Worm (Caenorhabditis elegans): ENCODE data around the gene ssp-32.

The ssp-32 gene

ce11 chrIV:9867915-9868314, 27.3 kb upstream of the ssp-32 start (continued):
- no peak for TF ChIP-seq Y105C5A.15 (GFP tag; IDR thresholded peaks at IDR 0.05)
- TF ChIP-seq zfp-3 (GFP tag; conservative IDR thresholded peaks at IDR 0.05) = no peak
- TF ChIP-seq dmd-6 (GFP tag; IDR thresholded peaks at IDR 0.05) = peak; percentile 79
- no peak for TF ChIP-seq zfp-2 (tag; optimal IDR thresholded peaks at IDR 0.05)
- TF ChIP-seq dmd-9 (GFP tag; IDR thresholded peaks at IDR 0.05) = no peak
- TF ChIP-seq snpc-4 (tag; optimal IDR thresholded peaks at IDR 0.05) = no peak

ce11 chrIV:9869344-9869743, 25.8 kb upstream of the ssp-32 start:
- TF ChIP-seq snpc-4 (tag; optimal IDR thresholded peaks at IDR 0.05) (no peak), mdl-1 (tag; optimal IDR thresholded peaks at IDR 0.05) (no peak), zip-2 (tag; optimal IDR thresholded peaks at IDR 0.05) (no peak), hlh-30 (tag; optimal IDR thresholded peaks at IDR 0.05; ENCODE audit: insufficient read depth) (no peak), zip-11 (GFP tag; IDR thresholded peaks at IDR 0.05) (no peak), vab-7 (GFP tag; IDR thresholded peaks at IDR 0.05) (no peak), lin-29 (GFP tag; IDR thresholded peaks at IDR 0.05) (no peak), mxl-2 (GFP tag; conservative IDR thresholded peaks at IDR 0.05) (no peak)

ce11 chrIV:9872210-9872609, 23.0 kb upstream of the ssp-32 start:
- TF ChIP-seq nhr-76 (tag; optimal IDR thresholded peaks at IDR 0.05) = no peak
- no peak for TF ChIP-seq ztf-7 (tag; optimal IDR thresholded peaks at IDR 0.05)
- no peak for TF ChIP-seq hlh-30 (tag; optimal IDR thresholded peaks at IDR 0.05; ENCODE audit: insufficient read depth)
- TF ChIP-seq ceh-44 (GFP tag; IDR thresholded peaks at IDR 0.05) = no peak
- no peak for TF ChIP-seq zfp-2 (tag; optimal IDR thresholded peaks at IDR 0.05)
- no peak for TF ChIP-seq sdz-12 (GFP tag; optimal IDR thresholded peaks at IDR 0.05)
- TF ChIP-seq tag-97 (GFP tag; IDR thresholded peaks at IDR 0.05) = no peak
- TF ChIP-seq daf-19 (GFP tag; conservative IDR thresholded peaks at IDR 0.05) = no peak
- TF ChIP-seq nhr-77 (tag; optimal IDR thresholded peaks at IDR 0.05) = no peak
- no peak for TF ChIP-seq lsy-2 (tag; optimal IDR thresholded peaks at IDR 0.05)
- no peak for TF ChIP-seq R02D3.7 (tag; optimal IDR thresholded peaks at IDR 0.05)
- no peak for TF ChIP-seq nhr-42 (GFP tag; IDR thresholded peaks at IDR 0.05)
- TF ChIP-seq arid-1 (GFP tag; conservative IDR thresholded peaks at IDR 0.05) = no peak
- no peak for TF ChIP-seq mep-1 (tag; optimal IDR thresholded peaks at IDR 0.05)
- TF ChIP-seq daf-16 (GFP tag; optimal IDR thresholded peaks at IDR 0.05) = no peak
- TF ChIP-seq daf-16 (tag; optimal IDR thresholded peaks at IDR 0.05) = no peak

ce11 chrIV:9872786-9873185, 22.4 kb upstream of the ssp-32 start:
- TF ChIP-seq ZK546.5 (tag; optimal IDR thresholded peaks at IDR 0.05) = no peak
- peak; percentile 46; the same call in 1 of the 2 replicates for TF ChIP-seq dmd-6 (GFP tag; IDR thresholded peaks at IDR 0.05)
- peak; percentile 30 for TF ChIP-seq mep-1 (tag; optimal IDR thresholded peaks at IDR 0.05)
- no peak for TF ChIP-seq daf-16 (GFP tag; optimal IDR thresholded peaks at IDR 0.05)
- TF ChIP-seq daf-16 (tag; optimal IDR thresholded peaks at IDR 0.05) = peak; percentile 85
- peak; percentile 69 for TF ChIP-seq pqm-1 (tag; optimal IDR thresholded peaks at IDR 0.05)
- peak; percentile 43 for TF ChIP-seq hlh-30 (tag; optimal IDR thresholded peaks at IDR 0.05; ENCODE audit: insufficient read depth)
- peak; percentile 9 for TF ChIP-seq mes-2 (tag; optimal IDR thresholded peaks at IDR 0.05; ENCODE audit: poor library complexity, severe bottlenecking)
- no peak for TF ChIP-seq R02D3.7 (tag; optimal IDR thresholded peaks at IDR 0.05)
- TF ChIP-seq saeg-2 (GFP tag; IDR thresholded peaks at IDR 0.05) = no peak
- no peak for TF ChIP-seq lin-29 (GFP tag; IDR thresholded peaks at IDR 0.05)
- TF ChIP-seq nhr-28 (tag; optimal IDR thresholded peaks at IDR 0.05) = peak; percentile 73
- TF ChIP-seq fkh-10 (GFP tag; optimal IDR thresholded peaks at IDR 0.05) = no peak
- peak in 1 of 2 experiments; percentile 44 for TF ChIP-seq mdl-1 (tag; optimal IDR thresholded peaks at IDR 0.05)
- no peak for TF ChIP-seq T20F7.1 (GFP tag; optimal IDR thresholded peaks at IDR 0.05)
- TF ChIP-seq egl-27 (tag; optimal IDR thresholded peaks at IDR 0.05) = no peak
- no peak for TF ChIP-seq arid-1 (GFP tag; conservative IDR thresholded peaks at IDR 0.05)
- no peak for TF ChIP-seq sdz-12 (GFP tag; optimal IDR thresholded peaks at IDR 0.05)
- TF ChIP-seq hlh-11 (tag; optimal IDR thresholded peaks at IDR 0.05) = peak; percentile 47
- TF ChIP-seq lsy-2 (tag; optimal IDR thresholded peaks at IDR 0.05) = peak in 1 of 2 experiments; percentile 19
- peak in 1 of 2 experiments; percentile 51 for TF ChIP-seq unc-62 (GFP tag; optimal IDR thresholded peaks at IDR 0.05 in 1 of 2)
- no peak for TF ChIP-seq unc-62 (tag; optimal IDR thresholded peaks at IDR 0.05)
- TF ChIP-seq dpl-1 (GFP tag; optimal IDR thresholded peaks at IDR 0.05) = no peak
- no peak for TF ChIP-seq pha-4 (GFP tag; IDR thresholded peaks at IDR 0.05)
- TF ChIP-seq pha-4 (tag; optimal IDR thresholded peaks at IDR 0.05) = no peak
- TF ChIP-seq dve-1 (tag; optimal IDR thresholded peaks at IDR 0.05; ENCODE audit: insufficient read depth) = peak; percentile 64
